Worm (Caenorhabditis elegans) whole organism, mixed stage, embryonic: Measurements from ENCODE around the gene fbxb-44.

Experiments
- snpc-4 ChIP-seq: fragments of 150-350 bp; optimal IDR thresholded peaks from 2 replicates; lab custom pipeline; 2014; ENCODE audit warnings: missing biosample characterization, missing genetic modification characterization
- unc-39 ChIP-seq: fragments of 150-350 bp; optimal IDR thresholded peaks from 2 replicates; lab custom pipeline; 2014; ENCODE audit warnings: missing biosample characterization, missing genetic modification characterization

- TF ChIP-seq unc-39 (tag; lab: Kevin White, UChicago) (no peak), snpc-4 (tag; lab: Kevin White, UChicago) (no peak)
These were observed 32.3 kb downstream of the fbxb-44 start, which contains the start of gene fbxb-46 for ce11 chrII:1571032-1571431.
